Worm (Caenorhabditis elegans) whole organism, young adult: Measurements from ENCODE around the gene EEED8.3.

Experiments
- B0261.1 ChIP-seq: sonication (generic microtip); optimal IDR thresholded peaks from 2 replicates; lab custom pipeline; 2016; ENCODE audit warnings: mild to moderate bottlenecking, missing genetic modification characterization, moderate library complexity, missing compliant biosample characterization
- B0336.3 ChIP-seq: fragments of 200-800 bp; sonication (Bioruptor generic); IDR thresholded peaks from 2 replicates; pipeline ENCODE4 v1.3.6; 2022; ENCODE audit warnings: missing genetic modification characterization, missing compliant biosample characterization
- F22D6.2 ChIP-seq: sonication (generic microtip); optimal IDR thresholded peaks from 2 replicates; lab custom pipeline; 2016; ENCODE audit warnings: mild to moderate bottlenecking, missing genetic modification characterization, missing compliant biosample characterization
- F39B2.1 ChIP-seq: fragments of 200-800 bp; sonication (Bioruptor generic); IDR thresholded peaks from 2 replicates; pipeline ENCODE4 v1.3.6; 2022; ENCODE audit warnings: missing genetic modification reagents, missing genetic modification characterization, missing compliant biosample characterization
- F57A8.1 ChIP-seq: fragments of 200-800 bp; sonication (Bioruptor generic); optimal IDR thresholded peaks from 2 replicates; lab custom pipeline; 2018; ENCODE audit warnings: mild to moderate bottlenecking, missing genetic modification characterization, moderate library complexity, missing compliant biosample characterization
- Y53F4B.3 ChIP-seq: fragments of 200-800 bp; sonication (Bioruptor generic); IDR thresholded peaks from 2 replicates; pipeline ENCODE4 v1.3.6; 2022; ENCODE audit warnings: missing genetic modification reagents, missing genetic modification characterization, missing compliant biosample characterization
- Y56A3A.18 ChIP-seq: fragments of 200-800 bp; sonication (Bioruptor generic); IDR thresholded peaks from 2 replicates; pipeline ENCODE4 v1.3.6; 2022; ENCODE audit warnings: missing genetic modification reagents, missing genetic modification characterization, missing compliant biosample characterization
- Y79H2A.3 ChIP-seq: fragments of 200-800 bp; sonication (Bioruptor generic); conservative IDR thresholded peaks from 2 replicates; pipeline ENCODE4 v1.3.6; 2022; ENCODE audit warnings: missing genetic modification reagents, missing genetic modification characterization, missing compliant biosample characterization
- Y95B8A.8 ChIP-seq: fragments of 200-800 bp; sonication (Bioruptor generic); IDR thresholded peaks from 2 replicates; pipeline ENCODE4 v1.3.6; 2022; ENCODE audit warnings: missing genetic modification reagents, missing genetic modification characterization, missing compliant biosample characterization
- ZK185.1 ChIP-seq: sonication (generic microtip); optimal IDR thresholded peaks from 2 replicates; lab custom pipeline; 2016; ENCODE audit warnings: mild to moderate bottlenecking, missing genetic modification characterization, missing compliant biosample characterization; ENCODE audit not compliant: poor library complexity, severe bottlenecking
- athp-1 ChIP-seq: sonication (generic microtip); optimal IDR thresholded peaks from 2 replicates; lab custom pipeline; 2017; ENCODE audit warnings: mild to moderate bottlenecking, missing genetic modification characterization, missing compliant biosample characterization
- attf-5 ChIP-seq: fragments of 200-800 bp; sonication (Bioruptor generic); optimal IDR thresholded peaks from 2 replicates; lab custom pipeline; 2018; ENCODE audit warnings: mild to moderate bottlenecking, missing genetic modification characterization, missing compliant biosample characterization
- ccch-3 ChIP-seq: fragments of 200-800 bp; sonication (Bioruptor generic); optimal IDR thresholded peaks from 2 replicates; lab custom pipeline; 2018; ENCODE audit warnings: mild to moderate bottlenecking, missing genetic modification characterization, missing compliant biosample characterization
- ceh-40 ChIP-seq: fragments of 200-800 bp; sonication (Bioruptor generic); IDR thresholded peaks from 2 replicates; pipeline ENCODE4 v1.3.6; 2022; ENCODE audit warnings: missing genetic modification characterization, missing compliant biosample characterization
- chd-7 ChIP-seq: sonication (generic microtip); optimal IDR thresholded peaks from 2 replicates; lab custom pipeline; 2016; ENCODE audit warnings: mild to moderate bottlenecking, missing genetic modification characterization, moderate library complexity, missing compliant biosample characterization
- dox-1 ChIP-seq: fragments of 200-800 bp; sonication (Bioruptor generic); IDR thresholded peaks from 2 replicates; pipeline ENCODE4 v1.3.6; 2022; ENCODE audit warnings: missing genetic modification reagents, missing genetic modification characterization, missing compliant biosample characterization
- dpl-1 ChIP-seq: fragments of 150-350 bp; optimal IDR thresholded peaks from 2 replicates; lab custom pipeline; 2014; ENCODE audit warnings: missing biosample characterization, missing genetic modification reagents, missing genetic modification characterization
- efl-1 ChIP-seq: fragments of 150-350 bp; optimal IDR thresholded peaks from 2 replicates; lab custom pipeline; 2014; ENCODE audit warnings: missing biosample characterization, missing genetic modification reagents, missing genetic modification characterization
- hmg-1.2 ChIP-seq: fragments of 200-800 bp; sonication (Bioruptor generic); IDR thresholded peaks from 2 replicates; pipeline ENCODE4 v1.3.6; 2022; ENCODE audit warnings: missing genetic modification reagents, missing genetic modification characterization, missing compliant biosample characterization
- let-526 ChIP-seq: fragments of 200-800 bp; sonication (Bioruptor generic); IDR thresholded peaks from 2 replicates; pipeline ENCODE4 v1.3.6; 2022; ENCODE audit warnings: missing genetic modification reagents, missing genetic modification characterization, missing compliant biosample characterization
- let-607 ChIP-seq, 2 experiments: fragments of 200-800 bp in 1 of 2; sonication (Bioruptor generic) in 1 of 2; sonication (generic microtip) in 1 of 2; optimal IDR thresholded peaks; 2 replicates each; lab custom pipeline; 2016 to 2018; ENCODE audit warnings: mild to moderate bottlenecking in 2 of 2, missing compliant biosample characterization in 2 of 2, missing genetic modification characterization in 2 of 2, moderate library complexity in 2 of 2, missing genotype in 1 of 2
- lin-35 ChIP-seq, 3 experiments: fragments of 150-350 bp in 2 of 3; sonication (generic microtip) in 1 of 3; optimal IDR thresholded peaks; 2 replicates each; lab custom pipeline; 2014 to 2018; ENCODE audit warnings: missing biosample characterization in 3 of 3, missing genetic modification characterization in 3 of 3, missing genetic modification reagents in 3 of 3
- lin-40 ChIP-seq: sonication (generic microtip); optimal IDR thresholded peaks from 2 replicates; lab custom pipeline; 2016; ENCODE audit warnings: missing genetic modification characterization, mild to moderate bottlenecking, missing compliant biosample characterization, missing genotype, missing genetic modification reagents
- lsy-27 ChIP-seq: sonication (generic microtip); optimal IDR thresholded peaks from 2 replicates; lab custom pipeline; 2017; ENCODE audit warnings: missing genetic modification characterization, mild to moderate bottlenecking, missing compliant biosample characterization, antibody characterized with exemption, missing genotype, borderline replicate concordance; ENCODE audit not compliant: insufficient read depth
- madf-6 ChIP-seq: fragments of 200-800 bp; sonication (Bioruptor generic); IDR thresholded peaks from 2 replicates; pipeline ENCODE4 v1.3.6; 2022; ENCODE audit warnings: missing genetic modification reagents, missing genetic modification characterization, missing compliant biosample characterization
- mcd-1 ChIP-seq: fragments of 200-800 bp; sonication (Bioruptor generic); IDR thresholded peaks from 2 replicates; pipeline ENCODE4 v1.3.6; 2022; ENCODE audit warnings: missing genetic modification reagents, missing genetic modification characterization, missing compliant biosample characterization
- mel-28 ChIP-seq: sonication (generic microtip); optimal IDR thresholded peaks from 2 replicates; lab custom pipeline; 2016; ENCODE audit warnings: borderline replicate concordance, mild to moderate bottlenecking, missing genetic modification characterization, missing compliant biosample characterization
- mes-4 ChIP-seq: sonication (generic microtip); optimal IDR thresholded peaks from 2 replicates; lab custom pipeline; 2016; ENCODE audit warnings: missing genotype, missing genetic modification characterization, missing compliant biosample characterization
- nfya-1 ChIP-seq: sonication (generic microtip); optimal IDR thresholded peaks from 2 replicates; lab custom pipeline; 2017; ENCODE audit warnings: antibody characterized with exemption, missing compliant biosample characterization, missing genetic modification characterization, borderline replicate concordance; ENCODE audit not compliant: insufficient read depth
- nfya-2 ChIP-seq: fragments of 200-800 bp; sonication (Bioruptor generic); IDR thresholded peaks from 2 replicates; pipeline ENCODE4 v1.3.6; 2022; ENCODE audit warnings: missing genetic modification reagents, missing genetic modification characterization, missing compliant biosample characterization
- nfyb-1 ChIP-seq: fragments of 200-800 bp; sonication (Bioruptor generic); IDR thresholded peaks from 2 replicates; pipeline ENCODE4 v1.3.6; 2022; ENCODE audit warnings: missing genetic modification reagents, missing genetic modification characterization, missing compliant biosample characterization
- nhr-27 ChIP-seq: fragments of 200-800 bp; sonication (Bioruptor generic); optimal IDR thresholded peaks from 2 replicates; lab custom pipeline; 2018; ENCODE audit warnings: mild to moderate bottlenecking, missing genetic modification characterization, moderate library complexity, missing compliant biosample characterization
- nhr-80 ChIP-seq: sonication (generic microtip); optimal IDR thresholded peaks from 2 replicates; lab custom pipeline; 2016; ENCODE audit warnings: missing genetic modification characterization, missing compliant biosample characterization
- nhr-90 ChIP-seq: sonication (generic microtip); optimal IDR thresholded peaks from 2 replicates; lab custom pipeline; 2016; ENCODE audit warnings: missing genotype, mild to moderate bottlenecking, missing genetic modification characterization, missing compliant biosample characterization
- pbrm-1 ChIP-seq: fragments of 200-800 bp; sonication (Bioruptor generic); IDR thresholded peaks from 2 replicates; pipeline ENCODE4 v1.3.6; 2022; ENCODE audit warnings: missing genetic modification reagents, missing genetic modification characterization, missing compliant biosample characterization
- rcor-1 ChIP-seq: fragments of 200-800 bp; sonication (Bioruptor generic); IDR thresholded peaks from 2 replicates; pipeline ENCODE4 v1.3.6; 2022; ENCODE audit warnings: missing genetic modification reagents, missing genetic modification characterization, missing compliant biosample characterization
- rpc-1 ChIP-seq, 2 experiments: fragments of 150-350 bp in 1 of 2; sonication (generic microtip) in 1 of 2; optimal IDR thresholded peaks; 2 replicates each; lab custom pipeline; 2014 to 2018; ENCODE audit warnings: missing biosample characterization in 1 of 2, missing genetic modification characterization in 1 of 2, missing genetic modification reagents in 1 of 2, missing genotype in 1 of 2
- snpc-1.3 ChIP-seq: sonication (generic microtip); optimal IDR thresholded peaks from 2 replicates; lab custom pipeline; 2017; ENCODE audit warnings: missing genetic modification characterization, mild to moderate bottlenecking, missing compliant biosample characterization, antibody characterized with exemption, moderate library complexity, missing genotype, missing genetic modification reagents; ENCODE audit not compliant: insufficient read depth
- snpc-3.4 ChIP-seq: sonication (generic microtip); optimal IDR thresholded peaks from 2 replicates; lab custom pipeline; 2017; ENCODE audit warnings: missing genetic modification characterization, mild to moderate bottlenecking, missing compliant biosample characterization, antibody characterized with exemption, moderate library complexity, missing genotype, missing genetic modification reagents
- snpc-4 ChIP-seq, 5 experiments: fragments of 150-350 bp in 1 of 5; sonication (generic microtip) in 4 of 5; optimal IDR thresholded peaks; 2 replicates each; lab custom pipeline; 2014 to 2018; ENCODE audit warnings: missing genetic modification characterization in 5 of 5, missing biosample characterization in 3 of 5, antibody characterized with exemption in 2 of 5, mild to moderate bottlenecking in 2 of 5, missing compliant biosample characterization in 2 of 5, missing genotype in 2 of 5, moderate library complexity in 2 of 5, missing genetic modification reagents in 1 of 5
- tbx-9 ChIP-seq: sonication (generic microtip); optimal IDR thresholded peaks from 2 replicates; lab custom pipeline; 2016; ENCODE audit warnings: borderline replicate concordance, missing genetic modification characterization, inconsistent platforms, missing compliant biosample characterization
- tlf-1 ChIP-seq: fragments of 200-800 bp; sonication (Bioruptor generic); optimal IDR thresholded peaks from 2 replicates; lab custom pipeline; 2018; ENCODE audit warnings: mild to moderate bottlenecking, missing genetic modification characterization, missing compliant biosample characterization
- unc-130 ChIP-seq: sonication (generic microtip); optimal IDR thresholded peaks from 2 replicates; lab custom pipeline; 2016; ENCODE audit warnings: missing genetic modification reagents, missing genetic modification characterization, missing compliant biosample characterization
- xnd-1 ChIP-seq: sonication (generic microtip); optimal IDR thresholded peaks from 2 replicates; lab custom pipeline; 2016; ENCODE audit warnings: missing genotype, missing genetic modification reagents, missing genetic modification characterization, missing compliant biosample characterization
- ztf-28 ChIP-seq: fragments of 200-800 bp; sonication (Bioruptor generic); IDR thresholded peaks from 2 replicates; pipeline ENCODE4 v1.3.6; 2022; ENCODE audit warnings: missing genetic modification reagents, missing genetic modification characterization, missing compliant biosample characterization
- ztf-6 ChIP-seq: fragments of 200-800 bp; sonication (Bioruptor generic); IDR thresholded peaks from 2 replicates; pipeline ENCODE4 v1.3.6; 2022; ENCODE audit warnings: missing genetic modification reagents, missing genetic modification characterization, missing compliant biosample characterization

The EEED8.3 gene

DNA sequence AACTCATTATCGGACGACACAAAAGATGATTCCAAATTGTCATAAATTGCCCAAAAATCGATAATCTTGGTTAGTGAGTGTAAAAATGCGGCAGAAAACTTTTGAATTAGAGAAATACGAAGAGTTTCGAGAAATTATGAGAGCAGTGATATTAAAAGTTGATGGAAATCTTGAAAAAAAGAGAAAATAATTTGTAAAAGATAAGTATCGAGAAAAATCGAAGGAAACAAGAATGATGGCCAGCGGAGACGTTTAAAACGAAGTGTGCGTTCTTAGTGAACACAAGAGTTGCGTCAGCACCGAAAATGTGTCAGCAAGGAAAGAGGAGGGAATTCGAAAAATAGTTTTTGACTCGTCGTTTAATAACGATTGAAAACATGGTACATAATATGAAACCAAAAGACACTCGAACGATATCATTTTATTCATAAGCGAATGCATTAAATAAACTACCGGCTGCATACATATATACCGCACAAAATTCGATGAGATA, 24.2 kb upstream of the EEED8.3 start, which contains the start of gene ndx-6 (continued):
- TF ChIP-seq let-607 (tag; optimal IDR thresholded peaks at IDR 0.05; lab: Kevin White, UChicago) (peak in 1 of 2 experiments; percentile 52), mcd-1 (GFP tag; lab: Robert Waterston, UW) (peak; percentile 79), nfyb-1 (GFP tag; lab: Robert Waterston, UW) (peak; percentile 77; the same call in 1 of the 2 replicates), nhr-90 (tag; lab: Kevin White, UChicago) (no peak), snpc-1.3 (tag; lab: Kevin White, UChicago) (peak; percentile 5), madf-6 (GFP tag; lab: Robert Waterston, UW) (peak; percentile 73), nfya-1 (tag; lab: Kevin White, UChicago) (no peak), dox-1 (GFP tag; lab: Robert Waterston, UW) (peak; percentile 67), attf-5 (GFP tag; lab: Kevin White, UChicago) (peak; percentile 77), rpc-1 (optimal IDR thresholded peaks at IDR 0.05; lab: Kevin White, UChicago) (no peak), rpc-1 (tag; optimal IDR thresholded peaks at IDR 0.05; lab: Kevin White, UChicago) (no peak), lsy-27 (tag; lab: Kevin White, UChicago) (no peak), ztf-28 (GFP tag; lab: Robert Waterston, UW) (no peak), rcor-1 (peak; percentile 79), athp-1 (tag; lab: Kevin White, UChicago) (peak; percentile 38), snpc-3.4 (tag; lab: Kevin White, UChicago) (peak; percentile 40), B0336.3 (GFP tag; lab: Robert Waterston, UW) (0 out of 2 replicates have a peak, but pooled peaks have one; percentile 55), xnd-1 (tag; lab: Kevin White, UChicago) (peak; percentile 26), F22D6.2 (tag; lab: Kevin White, UChicago) (no peak), efl-1 (GFP tag; lab: Kevin White, UChicago) (peak; percentile 85), ccch-3 (GFP tag; lab: Kevin White, UChicago) (no peak), snpc-4 (GFP tag; optimal IDR thresholded peaks at IDR 0.05; lab: Kevin White, UChicago) (no peak), snpc-4 (tag; optimal IDR thresholded peaks at IDR 0.05; lab: Kevin White, UChicago) (peak in 3 of 4 experiments; percentile 49 to 64 (median 54)), F57A8.1 (GFP tag; lab: Kevin White, UChicago) (peak; percentile 14), nhr-27 (tag; lab: Kevin White, UChicago) (no peak), Y79H2A.3 (GFP tag; lab: Robert Waterston, UW) (no peak), ztf-6 (no peak), ceh-40 (GFP tag; lab: Robert Waterston, UW) (no peak), Y56A3A.18 (GFP tag; lab: Robert Waterston, UW) (no peak), B0261.1 (tag; lab: Kevin White, UChicago) (no peak), nfya-2 (GFP tag; lab: Robert Waterston, UW) (no peak), mel-28 (no peak), let-526 (no peak), Y95B8A.8 (0 out of 2 replicates have a peak, but pooled peaks have one; percentile 51), nhr-80 (tag; lab: Kevin White, UChicago) (peak; percentile 40), lin-40 (tag; lab: Kevin White, UChicago) (peak; percentile 80), unc-130 (GFP tag; lab: Kevin White, UChicago) (no peak), ZK185.1 (tag; lab: Kevin White, UChicago) (peak; percentile 74), tbx-9 (no peak), dpl-1 (GFP tag; lab: Kevin White, UChicago) (peak; percentile 92), chd-7 (tag; lab: Kevin White, UChicago) (no peak), lin-35 (GFP tag; optimal IDR thresholded peaks at IDR 0.05; lab: Kevin White, UChicago) (peak; percentile 63 to 96 (median 83)), pbrm-1 (GFP tag; lab: Robert Waterston, UW) (peak; percentile 52; the same call in 1 of the 2 replicates), hmg-1.2 (peak; percentile 43; the same call in 1 of the 2 replicates), mes-4 (tag; lab: Kevin White, UChicago) (no peak), tlf-1 (peak; percentile 28), F39B2.1 (GFP tag; lab: Robert Waterston, UW) (no peak), Y53F4B.3 (no peak)
